Fruit fly (Drosophila melanogaster) whole organism, embryonic: ENCODE data around the gene Est-Q.

Experiments
- Asciz ChIP-seq: fragments of 200-800 bp; sonication (Bioruptor generic); optimal IDR thresholded peaks from 2 replicates; lab custom pipeline; 2017; ENCODE audit warnings: missing biosample characterization, mild to moderate bottlenecking, missing genetic modification characterization, missing genetic modification reagents
- Atf6 ChIP-seq: fragments of 200-800 bp; sonication (Bioruptor generic); IDR thresholded peaks from 2 replicates; pipeline ENCODE4 v1.3.6; 2022; ENCODE audit warnings: missing biosample characterization, missing genetic modification characterization
- CG11723 ChIP-seq: fragments of 200-800 bp; sonication (Bioruptor generic); optimal IDR thresholded peaks from 2 replicates; lab custom pipeline; 2017; ENCODE audit warnings: missing biosample characterization, mild to moderate bottlenecking, missing genetic modification characterization
- CG14667 ChIP-seq: fragments of 200-800 bp; sonication (Bioruptor generic); IDR thresholded peaks from 2 replicates; pipeline ENCODE4 v1.3.6; 2022; ENCODE audit warnings: missing biosample characterization, missing genetic modification characterization
- CG15479 ChIP-seq: fragments of 200-800 bp; sonication (Bioruptor generic); optimal IDR thresholded peaks from 3 replicates; lab custom pipeline; 2019; ENCODE audit warnings: missing biosample characterization, mild to moderate bottlenecking, missing genetic modification characterization, moderate library complexity
- CG16863 ChIP-seq: fragments of 200-800 bp; sonication (Bioruptor generic); optimal IDR thresholded peaks from 3 replicates; lab custom pipeline; 2016; ENCODE audit warnings: missing biosample characterization, missing genetic modification characterization
- CG18619 ChIP-seq: fragments of 200-800 bp; sonication (Bioruptor generic); optimal IDR thresholded peaks from 3 replicates; lab custom pipeline; 2017; ENCODE audit warnings: missing biosample characterization, mild to moderate bottlenecking, missing genetic modification characterization
- CG3163 ChIP-seq: fragments of 200-800 bp; sonication (Bioruptor generic); optimal IDR thresholded peaks from 3 replicates; lab custom pipeline; 2016; ENCODE audit warnings: missing biosample characterization, missing genetic modification characterization
- CG43689 ChIP-seq: fragments of 200-800 bp; sonication (Bioruptor generic); IDR thresholded peaks from 2 replicates; pipeline ENCODE4 v1.3.6; 2022; ENCODE audit warnings: missing biosample characterization, missing genetic modification characterization
- CG4730 ChIP-seq: fragments of 200-800 bp; sonication (Bioruptor generic); IDR thresholded peaks from 2 replicates; pipeline ENCODE4 v1.3.6; 2022; ENCODE audit warnings: missing biosample characterization, missing genetic modification characterization
- CG6813 ChIP-seq: fragments of 200-800 bp; sonication (Bioruptor generic); optimal IDR thresholded peaks from 2 replicates; lab custom pipeline; 2017; ENCODE audit warnings: missing biosample characterization, missing genetic modification characterization, mild to moderate bottlenecking, moderate library complexity, missing genetic modification reagents
- CG7556 ChIP-seq: fragments of 200-800 bp; sonication (Bioruptor generic); optimal IDR thresholded peaks from 2 replicates; lab custom pipeline; 2017; ENCODE audit warnings: missing biosample characterization, mild to moderate bottlenecking, missing genetic modification characterization
- CG7745 ChIP-seq: fragments of 200-800 bp; sonication (Bioruptor generic); optimal IDR thresholded peaks from 2 replicates; lab custom pipeline; 2018; ENCODE audit warnings: missing biosample characterization, mild to moderate bottlenecking, missing genetic modification characterization, moderate library complexity
- CG8290 ChIP-seq, 3 experiments: fragments of 200-800 bp; sonication (Bioruptor generic); optimal IDR thresholded peaks; 2 replicates each; lab custom pipeline; 2016 to 2019; ENCODE audit warnings: missing biosample characterization in 3 of 3, missing genetic modification characterization in 3 of 3, mild to moderate bottlenecking in 2 of 3, moderate library complexity in 1 of 3
- CG8388 ChIP-seq: fragments of 200-800 bp; sonication (Bioruptor generic); optimal IDR thresholded peaks from 2 replicates; lab custom pipeline; 2019; ENCODE audit warnings: missing biosample characterization, mild to moderate bottlenecking, missing genetic modification characterization, moderate library complexity
- CG9797 ChIP-seq: fragments of 200-800 bp; sonication (Bioruptor generic); optimal IDR thresholded peaks from 3 replicates; lab custom pipeline; 2018; ENCODE audit warnings: missing biosample characterization, mild to moderate bottlenecking, missing genetic modification characterization
- D19A ChIP-seq: fragments of 200-800 bp; optimal IDR thresholded peaks from 3 replicates; lab custom pipeline; 2019; ENCODE audit warnings: missing biosample characterization, mild to moderate bottlenecking, missing genetic modification characterization, moderate library complexity
- Gug ChIP-seq: fragments of 200-800 bp; sonication (Bioruptor generic); IDR thresholded peaks from 4 replicates; pipeline ENCODE4 v1.3.6; 2022; ENCODE audit warnings: missing biosample characterization, missing genetic modification characterization
- H2.0 ChIP-seq: fragments of 200-800 bp; sonication (Bioruptor generic); IDR thresholded peaks from 2 replicates; pipeline ENCODE4 v1.3.6; 2022; ENCODE audit warnings: missing biosample characterization, missing genetic modification characterization
- HHEX ChIP-seq: fragments of 200-800 bp; sonication (Bioruptor generic); optimal IDR thresholded peaks from 3 replicates; lab custom pipeline; 2017; ENCODE audit warnings: missing biosample characterization, mild to moderate bottlenecking, missing genetic modification characterization, missing genetic modification reagents
- HmgD ChIP-seq: fragments of 200-800 bp; sonication (Bioruptor generic); optimal IDR thresholded peaks from 3 replicates; lab custom pipeline; 2016; ENCODE audit warnings: missing biosample characterization, missing genetic modification characterization
- Jarid2 ChIP-seq: fragments of 200-800 bp; sonication (Bioruptor generic); optimal IDR thresholded peaks from 3 replicates; lab custom pipeline; 2017; ENCODE audit warnings: mild to moderate bottlenecking, missing biosample characterization, missing genetic modification reagents, missing genetic modification characterization
- Lpt ChIP-seq: fragments of >200 bp; optimal IDR thresholded peaks from 2 replicates; lab custom pipeline; 2018; ENCODE audit warnings: missing biosample characterization, missing genetic modification characterization
- Max ChIP-seq: fragments of 200-800 bp; sonication (Bioruptor generic); optimal IDR thresholded peaks from 2 replicates; lab custom pipeline; 2016; ENCODE audit warnings: missing biosample characterization, mild to moderate bottlenecking, missing genetic modification characterization
- Neu2 ChIP-seq: fragments of 200-800 bp; sonication (Bioruptor generic); optimal IDR thresholded peaks from 3 replicates; lab custom pipeline; 2016; ENCODE audit warnings: missing biosample characterization, missing genetic modification characterization, borderline replicate concordance
- Nf-YA ChIP-seq: fragments of 200-800 bp; sonication (Bioruptor generic); IDR thresholded peaks from 2 replicates; pipeline ENCODE4 v1.3.6; 2022; ENCODE audit warnings: missing biosample characterization, missing genetic modification characterization
- Side ChIP-seq: fragments of 200-800 bp; sonication (Bioruptor generic); optimal IDR thresholded peaks from 2 replicates; lab custom pipeline; 2016; ENCODE audit warnings: missing biosample characterization, missing genetic modification characterization
- Sox100B ChIP-seq: fragments of 200-800 bp; sonication (Bioruptor generic); optimal IDR thresholded peaks from 3 replicates; lab custom pipeline; 2018; ENCODE audit warnings: missing biosample characterization, mild to moderate bottlenecking, missing genetic modification characterization
- Sox102F ChIP-seq: fragments of 200-800 bp; sonication (Bioruptor generic); optimal IDR thresholded peaks from 2 replicates; lab custom pipeline; 2018; ENCODE audit warnings: missing biosample characterization, mild to moderate bottlenecking, missing genetic modification characterization, moderate library complexity
- Sry-δ ChIP-seq: fragments of 200-800 bp; sonication (Bioruptor generic); optimal IDR thresholded peaks from 2 replicates; lab custom pipeline; 2016; ENCODE audit warnings: missing biosample characterization, missing genetic modification characterization
- Taf1 ChIP-seq: fragments of 200-800 bp; sonication (Bioruptor generic); IDR thresholded peaks from 2 replicates; pipeline ENCODE4 v1.3.6; 2022; ENCODE audit warnings: missing biosample characterization, missing genetic modification characterization
- ac ChIP-seq: fragments of 200-800 bp; sonication (Bioruptor generic); optimal IDR thresholded peaks from 3 replicates; lab custom pipeline; 2017; ENCODE audit warnings: missing biosample characterization, mild to moderate bottlenecking, missing genetic modification characterization
- ase ChIP-seq: fragments of 200-800 bp; sonication (Bioruptor generic); IDR thresholded peaks from 3 replicates; pipeline ENCODE4 v1.3.6; 2022; ENCODE audit warnings: missing biosample characterization, missing genetic modification characterization
- bcd ChIP-seq: fragments of 200-800 bp; sonication (Bioruptor generic); optimal IDR thresholded peaks from 2 replicates; lab custom pipeline; 2017; ENCODE audit warnings: missing biosample characterization, mild to moderate bottlenecking, missing genetic modification characterization
- cas ChIP-seq: fragments of 200-800 bp; sonication (Bioruptor generic); IDR thresholded peaks from 2 replicates; pipeline ENCODE4 v1.3.6; 2022; ENCODE audit warnings: missing biosample characterization, missing genetic modification characterization
- chinmo ChIP-seq: fragments of 200-800 bp; sonication (Bioruptor generic); IDR thresholded peaks from 4 replicates; pipeline ENCODE4 v1.3.6; 2022; ENCODE audit warnings: missing biosample characterization, missing genetic modification characterization; ENCODE audit not compliant: partially characterized antibody
- chn ChIP-seq: fragments of 200-800 bp; sonication (Bioruptor generic); optimal IDR thresholded peaks from 2 replicates; lab custom pipeline; 2016; ENCODE audit warnings: missing biosample characterization, missing genetic modification characterization
- ems ChIP-seq: fragments of 200-800 bp; sonication (Bioruptor generic); optimal IDR thresholded peaks from 3 replicates; lab custom pipeline; 2016; ENCODE audit warnings: missing biosample characterization, missing genetic modification characterization
- gem ChIP-seq: fragments of 200-800 bp; sonication (Bioruptor generic); optimal IDR thresholded peaks from 2 replicates; lab custom pipeline; 2019; ENCODE audit warnings: missing biosample characterization, mild to moderate bottlenecking, missing genetic modification characterization, moderate library complexity
- ham ChIP-seq: fragments of 200-800 bp; sonication (Bioruptor generic); IDR thresholded peaks from 2 replicates; pipeline ENCODE4 v1.3.6; 2022; ENCODE audit warnings: missing biosample characterization, missing genetic modification characterization
- ind ChIP-seq: fragments of 200-800 bp; sonication (Bioruptor generic); optimal IDR thresholded peaks from 3 replicates; lab custom pipeline; 2016; ENCODE audit warnings: missing biosample characterization, missing genetic modification characterization
- lmd ChIP-seq: fragments of 200-800 bp; sonication (Bioruptor generic); IDR thresholded peaks from 2 replicates; pipeline ENCODE4 v1.3.6; 2022; ENCODE audit warnings: missing biosample characterization, missing genetic modification characterization
- mam ChIP-seq: fragments of 200-800 bp; sonication (Bioruptor generic); optimal IDR thresholded peaks from 3 replicates; lab custom pipeline; 2016; ENCODE audit warnings: missing biosample characterization, missing genetic modification characterization
- nom ChIP-seq: fragments of 200-800 bp; sonication (Bioruptor generic); optimal IDR thresholded peaks from 2 replicates; lab custom pipeline; 2017; ENCODE audit warnings: missing biosample characterization, missing genetic modification characterization, mild to moderate bottlenecking, moderate library complexity, missing genetic modification reagents
- pita ChIP-seq: fragments of 200-800 bp; sonication (Bioruptor generic); optimal IDR thresholded peaks from 2 replicates; lab custom pipeline; 2017; ENCODE audit warnings: missing biosample characterization, mild to moderate bottlenecking, missing genetic modification characterization
- slp2 ChIP-seq: fragments of 200-800 bp; sonication (Bioruptor generic); optimal IDR thresholded peaks from 2 replicates; lab custom pipeline; 2016; ENCODE audit warnings: missing biosample characterization, missing genetic modification characterization
- sob ChIP-seq: fragments of 200-800 bp; sonication (Bioruptor generic); IDR thresholded peaks from 2 replicates; pipeline ENCODE4 v1.3.6; 2022; ENCODE audit warnings: missing biosample characterization, missing genetic modification characterization
- sr ChIP-seq: fragments of 200-800 bp; sonication (Bioruptor generic); IDR thresholded peaks from 3 replicates; pipeline ENCODE4 v1.3.6; 2022; ENCODE audit warnings: missing biosample characterization, missing genetic modification characterization
- unpg ChIP-seq: fragments of 200-800 bp; sonication (Bioruptor generic); optimal IDR thresholded peaks from 3 replicates; lab custom pipeline; 2018; ENCODE audit warnings: missing biosample characterization, mild to moderate bottlenecking, missing genetic modification characterization, moderate library complexity
- wek ChIP-seq: fragments of 200-800 bp; sonication (Bioruptor generic); optimal IDR thresholded peaks from 3 replicates; lab custom pipeline; 2018; ENCODE audit warnings: missing biosample characterization, mild to moderate bottlenecking, missing genetic modification characterization, moderate library complexity

Gene Est-Q

DNA sequence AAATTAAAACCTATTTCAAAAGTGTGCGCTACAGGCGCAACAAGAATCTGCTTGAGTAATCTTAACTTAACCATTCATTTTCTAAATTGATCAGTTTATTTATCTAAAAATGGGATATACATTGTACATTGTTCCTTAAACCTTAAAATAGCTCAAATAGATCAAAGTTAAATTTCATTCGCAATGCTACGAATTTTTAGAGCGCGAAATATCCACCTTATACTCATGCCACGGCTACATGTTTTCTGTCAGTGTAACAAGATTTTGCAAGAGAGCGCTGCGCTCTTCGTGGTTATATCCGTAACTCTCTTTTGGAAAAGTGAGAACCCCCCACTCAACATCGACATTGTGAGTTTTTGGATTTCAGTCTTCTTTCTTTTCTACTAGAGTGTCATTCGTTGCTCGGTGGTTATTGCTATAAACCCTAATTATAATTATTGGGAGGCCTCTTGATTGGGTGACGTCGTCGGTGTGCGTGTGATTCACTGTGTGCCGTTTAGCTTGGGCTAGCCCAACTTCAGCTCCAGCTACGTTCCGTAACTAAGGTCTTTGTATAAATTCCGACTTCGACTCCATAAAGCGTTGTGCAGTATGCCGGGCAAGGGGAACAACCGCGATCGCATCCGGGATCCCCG is 8.4 kb downstream of the Est-Q start (continued):
- TF ChIP-seq Nf-YA: no peak
- TF ChIP-seq Sox102F: peak; percentile 44
- no peak for TF ChIP-seq HmgD
- no peak for TF ChIP-seq lmd (GFP tag; lab: Robert Waterston, UW)
- TF ChIP-seq CG11723 (GFP tag; lab: Kevin White, UChicago): no peak
- no peak for TF ChIP-seq wek (GFP tag; lab: Kevin White, UChicago)
- TF ChIP-seq Max (GFP tag; lab: Kevin White, UChicago): peak; percentile 4
- TF ChIP-seq ac (GFP tag; lab: Kevin White, UChicago): no peak
- no peak for TF ChIP-seq sr
- peak; percentile 37 for TF ChIP-seq CG7745 (tag; lab: Kevin White, UChicago)
- TF ChIP-seq sob (GFP tag; lab: Robert Waterston, UW): peak; percentile 25; the same call in 1 of the 2 replicates
- TF ChIP-seq Lpt (GFP tag; lab: Kevin White, UChicago): no peak
- no peak for TF ChIP-seq CG18619 (GFP tag; lab: Kevin White, UChicago)
- peak; percentile 32 for TF ChIP-seq D19A (tag; lab: Kevin White, UChicago)
- no peak for TF ChIP-seq CG43689 (GFP tag; lab: Robert Waterston, UW)
- TF ChIP-seq Asciz (GFP tag; lab: Kevin White, UChicago): peak; percentile 19
- no peak for TF ChIP-seq Side (GFP tag; lab: Kevin White, UChicago)
- TF ChIP-seq ham (GFP tag; lab: Robert Waterston, UW): no peak
- TF ChIP-seq Neu2: no peak
- TF ChIP-seq bcd: peak; percentile 6
- TF ChIP-seq H2.0: 0 out of 2 replicates have a peak, but pooled peaks have one; percentile 32
- TF ChIP-seq CG15479 (GFP tag; lab: Kevin White, UChicago): no peak
- no peak for TF ChIP-seq chinmo (GFP tag; lab: Robert Waterston, UW)
- no peak for TF ChIP-seq HHEX (GFP tag; lab: Kevin White, UChicago)
- peak; percentile 54 for TF ChIP-seq mam
- TF ChIP-seq CG6813: no peak
- peak; percentile 52 for TF ChIP-seq unpg (GFP tag; lab: Kevin White, UChicago)
- TF ChIP-seq Sry-δ (GFP tag; lab: Kevin White, UChicago): no peak
- peak; percentile 41; the same call in 1 of the 4 replicates for TF ChIP-seq Gug (GFP tag; lab: Robert Waterston, UW)
- no peak for TF ChIP-seq CG14667
- TF ChIP-seq Taf1 (GFP tag; lab: Robert Waterston, UW): no peak
- no peak for TF ChIP-seq cas
- no peak for TF ChIP-seq CG9797
- no peak for TF ChIP-seq ase (GFP tag; lab: Robert Waterston, UW)
- peak; percentile 46 for TF ChIP-seq CG8388 (GFP tag; lab: Kevin White, UChicago)
- TF ChIP-seq chn (GFP tag; lab: Kevin White, UChicago): peak; percentile 10
- peak; percentile 93 for TF ChIP-seq CG3163 (GFP tag; lab: Kevin White, UChicago)
- TF ChIP-seq ind (GFP tag; lab: Kevin White, UChicago): peak; percentile 39
- peak; percentile 51 for TF ChIP-seq CG7556 (GFP tag; lab: Kevin White, UChicago)
- peak; percentile 23 for TF ChIP-seq slp2 (GFP tag; lab: Kevin White, UChicago)
- peak; percentile 70 for TF ChIP-seq gem (tag; lab: Kevin White, UChicago)
- TF ChIP-seq Atf6 (GFP tag; lab: Robert Waterston, UW): 0 out of 2 replicates have a peak, but pooled peaks have one; percentile 18
- TF ChIP-seq Jarid2 (GFP tag; lab: Kevin White, UChicago): peak; percentile 36
- TF ChIP-seq CG4730 (GFP tag; lab: Robert Waterston, UW): no peak
- no peak for TF ChIP-seq CG8290 (GFP tag; optimal IDR thresholded peaks at IDR 0.05; lab: Kevin White, UChicago)
- TF ChIP-seq CG8290 (tag; optimal IDR thresholded peaks at IDR 0.05; lab: Kevin White, UChicago): peak in 1 of 2 experiments; percentile 49
- peak; percentile 30 for TF ChIP-seq Sox100B (GFP tag; lab: Kevin White, UChicago)
- TF ChIP-seq pita: no peak
- peak; percentile 23 for TF ChIP-seq nom (GFP tag; lab: Kevin White, UChicago)
- TF ChIP-seq CG16863 (GFP tag; lab: Kevin White, UChicago): no peak
- TF ChIP-seq ems (GFP tag; lab: Kevin White, UChicago): peak; percentile 43
